Worm (Caenorhabditis elegans) whole organism, late embryonic: Measurements from ENCODE around the gene parn-1.

Experiments used
- C08G9.2 ChIP-seq: sonication (generic microtip); optimal IDR thresholded peaks from 2 replicates; lab custom pipeline; 2016; ENCODE audit warnings: mild to moderate bottlenecking, missing genetic modification characterization, moderate library complexity, missing compliant biosample characterization
- F13H6.1 ChIP-seq: sonication (generic microtip); optimal IDR thresholded peaks from 2 replicates; lab custom pipeline; 2016; ENCODE audit warnings: missing genetic modification characterization, missing compliant biosample characterization
- K02D7.2 ChIP-seq: sonication (generic microtip); optimal IDR thresholded peaks from 2 replicates; lab custom pipeline; 2017; ENCODE audit warnings: mild to moderate bottlenecking, missing genetic modification characterization, missing compliant biosample characterization
- K09A11.1 ChIP-seq: sonication (generic microtip); optimal IDR thresholded peaks from 2 replicates; lab custom pipeline; 2017; ENCODE audit warnings: antibody characterized with exemption, mild to moderate bottlenecking, missing genetic modification characterization, missing compliant biosample characterization; ENCODE audit not compliant: insufficient read depth
- Y22D7AL.16 ChIP-seq: sonication (generic microtip); optimal IDR thresholded peaks from 2 replicates; lab custom pipeline; 2016; ENCODE audit warnings: missing genetic modification characterization, missing compliant biosample characterization
- ama-1 ChIP-seq: fragments of 150-350 bp; optimal IDR thresholded peaks from 2 replicates; lab custom pipeline; 2014
- ceh-19 ChIP-seq: fragments of 200-800 bp; sonication (Bioruptor generic); optimal IDR thresholded peaks from 2 replicates; lab custom pipeline; 2018; ENCODE audit warnings: mild to moderate bottlenecking, missing genetic modification characterization, missing compliant biosample characterization
- ceh-24 ChIP-seq: sonication (generic microtip); optimal IDR thresholded peaks from 2 replicates; lab custom pipeline; 2016; ENCODE audit warnings: mild to moderate bottlenecking, missing genetic modification characterization, missing compliant biosample characterization
- ceh-45 ChIP-seq: fragments of 200-800 bp; sonication (Bioruptor generic); IDR thresholded peaks from 2 replicates; pipeline ENCODE4 v1.3.6; 2022; ENCODE audit warnings: missing genetic modification reagents, missing genetic modification characterization, missing compliant biosample characterization
- ceh-48 ChIP-seq: sonication (generic microtip); optimal IDR thresholded peaks from 2 replicates; lab custom pipeline; 2016; ENCODE audit warnings: missing genetic modification characterization, inconsistent platforms, missing compliant biosample characterization
- ceh-6 ChIP-seq: fragments of 200-800 bp; sonication (Bioruptor generic); optimal IDR thresholded peaks from 2 replicates; lab custom pipeline; 2018; ENCODE audit warnings: mild to moderate bottlenecking, missing genetic modification characterization, missing compliant biosample characterization
- ceh-9 ChIP-seq: sonication (generic microtip); optimal IDR thresholded peaks from 2 replicates; lab custom pipeline; 2016; ENCODE audit warnings: mild to moderate bottlenecking, missing genetic modification characterization, inconsistent platforms, missing compliant biosample characterization
- che-1 ChIP-seq: sonication (generic microtip); optimal IDR thresholded peaks from 2 replicates; lab custom pipeline; 2016; ENCODE audit warnings: mild to moderate bottlenecking, missing genetic modification characterization, missing compliant biosample characterization
- dve-1 ChIP-seq: sonication (generic microtip); optimal IDR thresholded peaks from 2 replicates; lab custom pipeline; 2017; ENCODE audit warnings: antibody characterized with exemption, mild to moderate bottlenecking, missing genetic modification characterization, missing compliant biosample characterization
- elt-4 ChIP-seq: sonication (generic microtip); optimal IDR thresholded peaks from 2 replicates; lab custom pipeline; 2016; ENCODE audit warnings: missing genetic modification characterization, missing compliant biosample characterization
- ets-4 ChIP-seq: sonication (generic microtip); optimal IDR thresholded peaks from 2 replicates; lab custom pipeline; 2016; ENCODE audit warnings: missing genetic modification characterization, missing compliant biosample characterization
- eyg-1 ChIP-seq: sonication (generic microtip); optimal IDR thresholded peaks from 2 replicates; lab custom pipeline; 2016; ENCODE audit warnings: missing genotype, missing genetic modification characterization, missing compliant biosample characterization
- fax-1 ChIP-seq: sonication (generic microtip); optimal IDR thresholded peaks from 2 replicates; lab custom pipeline; 2016; ENCODE audit warnings: missing genotype, missing genetic modification characterization, missing compliant biosample characterization
- fkh-10 ChIP-seq: fragments of 150-350 bp; optimal IDR thresholded peaks from 2 replicates; lab custom pipeline; 2014; ENCODE audit warnings: missing biosample characterization, missing genetic modification reagents, missing genetic modification characterization
- hlh-13 ChIP-seq: fragments of 200-800 bp; sonication (Bioruptor generic); optimal IDR thresholded peaks from 2 replicates; lab custom pipeline; 2018; ENCODE audit warnings: mild to moderate bottlenecking, missing genetic modification characterization, missing compliant biosample characterization
- hlh-8 ChIP-seq: sonication (generic microtip); optimal IDR thresholded peaks from 2 replicates; lab custom pipeline; 2016; ENCODE audit warnings: missing genotype, missing genetic modification characterization, missing compliant biosample characterization
- lin-11 ChIP-seq: fragments of 200-800 bp; sonication (Bioruptor generic); optimal IDR thresholded peaks from 2 replicates; lab custom pipeline; 2018; ENCODE audit warnings: mild to moderate bottlenecking, missing genetic modification characterization, missing compliant biosample characterization
- mec-3 ChIP-seq: sonication (generic microtip); optimal IDR thresholded peaks from 2 replicates; lab custom pipeline; 2016; ENCODE audit warnings: borderline replicate concordance, missing genetic modification characterization, missing compliant biosample characterization
- nfya-1 ChIP-seq: sonication (generic microtip); optimal IDR thresholded peaks from 2 replicates; lab custom pipeline; 2017; ENCODE audit warnings: missing genetic modification characterization, mild to moderate bottlenecking, missing compliant biosample characterization, antibody characterized with exemption, moderate library complexity
- npax-4 ChIP-seq: sonication (generic microtip); optimal IDR thresholded peaks from 2 replicates; lab custom pipeline; 2016; ENCODE audit warnings: missing genetic modification characterization, missing compliant biosample characterization
- pat-9 ChIP-seq: fragments of 200-800 bp; sonication (Bioruptor generic); optimal IDR thresholded peaks from 2 replicates; lab custom pipeline; 2018; ENCODE audit warnings: mild to moderate bottlenecking, missing genetic modification characterization, moderate library complexity, missing compliant biosample characterization
- pax-1 ChIP-seq: fragments of 150-350 bp; optimal IDR thresholded peaks from 2 replicates; lab custom pipeline; 2014; ENCODE audit warnings: missing biosample characterization, missing genetic modification characterization
- pha-4 ChIP-seq: fragments of 150-350 bp; optimal IDR thresholded peaks from 2 replicates; lab custom pipeline; 2018; ENCODE audit warnings: missing biosample characterization, missing genetic modification reagents, missing genetic modification characterization
- sox-4 ChIP-seq: sonication (generic microtip); optimal IDR thresholded peaks from 2 replicates; lab custom pipeline; 2017; ENCODE audit warnings: mild to moderate bottlenecking, missing genetic modification characterization, inconsistent platforms, missing compliant biosample characterization
- syd-9 ChIP-seq: sonication (generic microtip); optimal IDR thresholded peaks from 2 replicates; lab custom pipeline; 2016; ENCODE audit warnings: mild to moderate bottlenecking, missing genetic modification characterization, moderate library complexity, missing compliant biosample characterization
- tbx-2 ChIP-seq: sonication (generic microtip); optimal IDR thresholded peaks from 2 replicates; lab custom pipeline; 2016; ENCODE audit warnings: missing genetic modification characterization, missing compliant biosample characterization
- unc-42 ChIP-seq: sonication (generic microtip); optimal IDR thresholded peaks from 2 replicates; lab custom pipeline; 2016; ENCODE audit warnings: missing genotype, missing genetic modification characterization, missing compliant biosample characterization
- zip-5 ChIP-seq: sonication (generic microtip); optimal IDR thresholded peaks from 2 replicates; lab custom pipeline; 2016; ENCODE audit warnings: missing genetic modification characterization, missing compliant biosample characterization
- ztf-16 ChIP-seq: sonication (generic microtip); optimal IDR thresholded peaks from 2 replicates; lab custom pipeline; 2017; ENCODE audit warnings: missing genetic modification characterization, missing compliant biosample characterization

The parn-1 gene

ce11 chrV:12711999-12712398 is 16.9 kb upstream of the parn-1 start, which contains the start of gene R11D1.3:
TSS of gene R11D1.3 (minus strand) at chrV:12712099.
- TF ChIP-seq F13H6.1 (tag; lab: Kevin White, UChicago) = no peak
- TF ChIP-seq che-1 = no peak
- TF ChIP-seq syd-9 (tag; lab: Kevin White, UChicago) = no peak
- TF ChIP-seq Y22D7AL.16 (tag; lab: Kevin White, UChicago) = no peak
- TF ChIP-seq ets-4 (tag; lab: Kevin White, UChicago) = no peak
- no peak for TF ChIP-seq ceh-24
- TF ChIP-seq nfya-1 = no peak
- no peak for TF ChIP-seq ceh-9
- no peak for TF ChIP-seq K09A11.1
- TF ChIP-seq pat-9 (tag; lab: Kevin White, UChicago) = no peak
- no peak for TF ChIP-seq lin-11
- no peak for TF ChIP-seq tbx-2
- no peak for TF ChIP-seq npax-4 (tag; lab: Kevin White, UChicago)

DNA sequence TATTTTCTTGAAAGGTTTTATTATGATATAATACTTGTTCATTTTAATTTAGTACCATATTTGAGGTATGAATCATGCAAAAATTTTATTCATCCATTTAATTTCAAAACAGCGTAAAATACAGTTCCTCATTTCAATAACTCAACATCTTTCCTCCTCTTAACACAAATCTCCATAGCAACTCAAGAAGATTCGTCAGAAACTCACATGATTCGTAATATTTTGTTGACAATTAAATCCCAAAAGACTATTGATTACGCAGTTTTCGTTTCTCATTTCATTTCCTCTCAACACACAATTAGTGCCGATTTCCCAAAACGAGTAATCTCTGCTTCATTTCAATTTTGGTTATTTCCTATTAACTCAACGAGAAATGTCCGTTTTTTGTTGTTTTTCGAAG is 13.2 kb upstream of the parn-1 start, which contains the start of gene R11D1.2:
Gene R11D1.2 (plus strand): TSS at position 301 of the 400 bp plus-strand sequence.
- no peak for TF ChIP-seq elt-4 (tag; lab: Kevin White, UChicago)
- TF ChIP-seq tbx-2 = no peak
- no peak for TF ChIP-seq pha-4 (tag; lab: Kevin White, UChicago)
- no peak for TF ChIP-seq pat-9 (tag; lab: Kevin White, UChicago)
- TF ChIP-seq ceh-48 (tag; lab: Kevin White, UChicago) = no peak
- no peak for TF ChIP-seq zip-5 (tag; lab: Kevin White, UChicago)
- no peak for TF ChIP-seq ama-1 (lab: Kevin White, UChicago)
- no peak for TF ChIP-seq pax-1 (tag; lab: Kevin White, UChicago)
- TF ChIP-seq npax-4 (tag; lab: Kevin White, UChicago) = no peak
- TF ChIP-seq fkh-10 (GFP tag; lab: Kevin White, UChicago) = no peak
- TF ChIP-seq, all 69 proteins: peak for 0

ce11 chrV:12706511-12706910 is 11.5 kb upstream of the parn-1 start:
- TF ChIP-seq hlh-13 (no peak), npax-4 (tag; lab: Kevin White, UChicago) (no peak), ztf-16 (tag; lab: Kevin White, UChicago) (no peak), sox-4 (tag; lab: Kevin White, UChicago) (no peak), K02D7.2 (tag; lab: Kevin White, UChicago) (no peak), ceh-9 (no peak), eyg-1 (no peak), ceh-24 (no peak), C08G9.2 (tag; lab: Kevin White, UChicago) (no peak), ceh-45 (no peak), ceh-48 (tag; lab: Kevin White, UChicago) (no peak), ceh-6 (GFP tag; lab: Kevin White, UChicago) (no peak), fkh-10 (GFP tag; lab: Kevin White, UChicago) (no peak), mec-3 (tag; lab: Kevin White, UChicago) (no peak), dve-1 (tag; lab: Kevin White, UChicago) (no peak)

ce11 chrV:12704077-12704476 is 9.0 kb upstream of the parn-1 start, which contains the start of gene R11D1.1:
TSS of gene R11D1.1 (plus strand) at chrV:12704377.
- TF ChIP-seq ztf-16 (tag; lab: Kevin White, UChicago) = no peak
- TF ChIP-seq ceh-19 (GFP tag; lab: Kevin White, UChicago) = no peak
- TF ChIP-seq hlh-8 (tag; lab: Kevin White, UChicago) = no peak

DNA sequence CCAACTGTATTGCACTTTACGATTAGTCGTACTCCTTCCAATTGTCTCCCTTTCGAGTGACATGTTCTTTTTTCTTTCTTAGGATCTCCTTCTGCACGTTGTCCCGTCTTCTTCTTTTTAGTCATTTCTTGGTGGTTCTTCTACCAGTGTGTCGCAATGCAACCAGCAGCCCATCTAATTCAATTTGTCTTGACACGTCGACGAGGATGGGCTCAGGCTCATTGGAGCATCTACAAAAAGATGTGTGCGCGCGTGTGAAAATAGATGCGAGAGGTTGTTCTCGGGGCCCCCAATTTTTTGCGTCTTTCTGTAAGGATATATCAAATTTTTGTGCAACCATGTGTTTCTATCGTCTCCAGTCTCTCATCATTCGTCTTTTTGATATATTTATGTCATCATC is 6.6 kb upstream of the parn-1 start:
- TF ChIP-seq fax-1 = no peak
- peak; percentile 86 for TF ChIP-seq unc-42 (tag; lab: Kevin White, UChicago)
- TF ChIP-seq, all 69 proteins: peak for 1
